Fruit fly (Drosophila melanogaster) whole organism, prepupa: ENCODE data around the gene CG18223.

Experiments used
- CG15336 ChIP-seq: fragments of 200-800 bp; sonication (Bioruptor generic); IDR thresholded peaks from 2 replicates; pipeline ENCODE4 v1.3.6; 2022; ENCODE audit warnings: missing biosample characterization, missing genetic modification characterization
- CG16779 ChIP-seq: fragments of 200-800 bp; sonication (Bioruptor generic); optimal IDR thresholded peaks from 3 replicates; lab custom pipeline; 2017; ENCODE audit warnings: missing biosample characterization, mild to moderate bottlenecking, missing genetic modification characterization
- CG6854 ChIP-seq: fragments of 200-800 bp; sonication (Bioruptor generic); optimal IDR thresholded peaks from 2 replicates; lab custom pipeline; 2017; ENCODE audit warnings: missing biosample characterization, mild to moderate bottlenecking, missing genetic modification characterization
- CG8319 ChIP-seq: fragments of 200-800 bp; sonication (Bioruptor generic); optimal IDR thresholded peaks from 3 replicates; lab custom pipeline; 2016; ENCODE audit warnings: missing biosample characterization, missing genetic modification characterization
- Ets96B ChIP-seq: fragments of 200-800 bp; optimal IDR thresholded peaks from 2 replicates; lab custom pipeline; 2019; ENCODE audit warnings: missing biosample characterization, mild to moderate bottlenecking, missing genetic modification characterization, moderate library complexity
- Hr39 ChIP-seq: fragments of 200-800 bp; sonication (Bioruptor generic); optimal IDR thresholded peaks from 2 replicates; lab custom pipeline; 2016; ENCODE audit warnings: missing biosample characterization, missing genetic modification characterization
- Hr4 ChIP-seq: fragments of 200-800 bp; sonication (Bioruptor generic); optimal IDR thresholded peaks from 3 replicates; lab custom pipeline; 2016; ENCODE audit warnings: missing biosample characterization, missing genetic modification characterization
- Lpt ChIP-seq: fragments of 200-800 bp; sonication (Bioruptor generic); optimal IDR thresholded peaks from 3 replicates; lab custom pipeline; 2016; ENCODE audit warnings: missing biosample characterization, missing genetic modification characterization
- Smox ChIP-seq: fragments of 200-800 bp; sonication (Bioruptor generic); optimal IDR thresholded peaks from 3 replicates; lab custom pipeline; 2016; ENCODE audit warnings: missing biosample characterization, missing genetic modification characterization
- Sox15 ChIP-seq: fragments of 200-800 bp; sonication (Bioruptor generic); optimal IDR thresholded peaks from 3 replicates; lab custom pipeline; 2016; ENCODE audit warnings: missing biosample characterization, missing genetic modification characterization
- fd85E ChIP-seq: fragments of 200-800 bp; sonication (Bioruptor generic); optimal IDR thresholded peaks from 3 replicates; lab custom pipeline; 2016; ENCODE audit warnings: missing biosample characterization, missing genetic modification characterization
- ss ChIP-seq, 2 experiments: fragments of 200-800 bp; sonication (Bioruptor generic); optimal IDR thresholded peaks; 2 replicates in 1 of 2; 3 replicates in 1 of 2; lab custom pipeline; 2017 to 2018; ENCODE audit warnings: mild to moderate bottlenecking in 2 of 2, missing biosample characterization in 2 of 2, missing genetic modification characterization in 2 of 2, moderate library complexity in 1 of 2

DNA sequence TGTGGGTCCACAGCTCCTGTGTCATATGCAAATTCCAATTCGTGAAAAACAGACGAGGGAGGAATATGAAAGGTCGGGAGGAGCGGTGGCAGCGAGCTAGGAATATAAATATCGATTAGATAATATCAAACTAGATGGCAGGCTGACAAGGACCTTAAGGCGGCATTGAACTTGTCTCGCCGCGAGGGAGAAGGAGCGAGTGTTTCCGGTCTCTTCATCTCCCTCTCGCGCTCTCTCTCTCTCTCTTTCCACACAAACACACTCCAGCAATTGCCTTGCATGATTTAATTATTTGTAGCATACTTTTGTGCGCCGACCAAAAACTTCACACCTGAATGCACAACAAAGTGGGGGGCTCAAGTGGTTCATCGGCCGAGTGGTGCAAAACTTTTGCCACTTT, 26.8 kb upstream of the CG18223 start:
- TF ChIP-seq CG15336 (GFP tag; lab: Robert Waterston, UW) (no peak), Sox15 (no peak), CG16779 (tag; lab: Kevin White, UChicago) (no peak), Lpt (no peak), Ets96B (tag; lab: Kevin White, UChicago) (no peak), Hr39 (no peak), CG6854 (no peak), Hr4 (GFP tag; lab: Kevin White, UChicago) (no peak), ss (GFP tag; optimal IDR thresholded peaks at IDR 0.05; lab: Kevin White, UChicago) (no peak), CG8319 (GFP tag; lab: Kevin White, UChicago) (peak; percentile 20), fd85E (GFP tag; lab: Kevin White, UChicago) (no peak), Smox (no peak)
